Worm (Caenorhabditis elegans) whole organism, L4/young adult: ENCODE data around the gene ZK632.11.

ENCODE experiments used
- W03F9.2 ChIP-seq: fragments of 150-350 bp; optimal IDR thresholded peaks from 2 replicates; lab custom pipeline; 2014; ENCODE audit warnings: missing biosample characterization, missing genetic modification characterization
- dao-5 ChIP-seq: sonication (generic microtip); optimal IDR thresholded peaks from 2 replicates; lab custom pipeline; 2016; ENCODE audit warnings: missing genotype, missing genetic modification characterization, moderate library complexity, missing compliant biosample characterization
- him-1 ChIP-seq: sonication (generic microtip); optimal IDR thresholded peaks from 2 replicates; lab custom pipeline; 2016; ENCODE audit warnings: missing genotype, missing genetic modification reagents, missing genetic modification characterization, missing compliant biosample characterization

The ZK632.11 gene

ce11 chrIII:9802045-9802444, 25.7 kb upstream of the ZK632.11 start:
- TF ChIP-seq W03F9.2 (tag; lab: Kevin White, UChicago) (no peak), dao-5 (no peak), him-1 (no peak)

- TF ChIP-seq W03F9.2 (tag; lab: Kevin White, UChicago), result no peak
- no peak for TF ChIP-seq him-1
- no peak for TF ChIP-seq dao-5
Measured at ce11 chrIII:9804997-9805610, 22.6 kb upstream of the ZK632.11 start, which contains the start of gene riok-3. riok-3 (minus strand) TSS chrIII:9805011.

ce11 chrIII:9806968-9807559, 20.7 kb upstream of the ZK632.11 start, which contains the start of gene ZK632.4:
ZK632.4 (minus strand) TSS chrIII:9807454.
- no peak for TF ChIP-seq him-1
- TF ChIP-seq dao-5, result no peak
- no peak for TF ChIP-seq W03F9.2 (tag; lab: Kevin White, UChicago)

- TF ChIP-seq W03F9.2 (tag; lab: Kevin White, UChicago), result no peak
- no peak for TF ChIP-seq him-1
- no peak for TF ChIP-seq dao-5
Measured at ce11 chrIII:9807560-9808046, 20.1 kb upstream of the ZK632.11 start.

- TF ChIP-seq dao-5 (no peak), W03F9.2 (tag; lab: Kevin White, UChicago) (peak; percentile 56)
Measured at ce11 chrIII:9808179-9808578, 19.5 kb upstream of the ZK632.11 start, which contains the start of gene gtap-2. gtap-2 (plus strand) TSS chrIII:9808544.

DNA sequence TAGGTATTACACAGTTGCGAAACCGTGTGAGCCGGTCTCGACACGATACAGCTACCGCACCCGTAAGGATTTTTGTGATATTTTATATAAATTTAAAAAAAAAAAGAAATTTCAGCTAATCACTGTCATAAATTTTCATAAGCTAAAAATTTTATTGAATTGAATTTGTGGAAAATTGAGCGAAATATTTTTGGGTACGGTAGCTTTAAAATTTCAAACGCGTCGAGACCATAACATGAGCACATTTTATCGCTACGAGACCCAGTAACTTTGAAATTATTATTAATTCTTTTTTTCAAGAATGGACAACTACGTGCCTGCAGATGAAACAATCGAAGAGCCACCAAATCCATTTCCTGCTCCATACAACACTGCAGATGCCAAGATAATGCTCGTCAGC, 14.6 kb upstream of the ZK632.11 start, which contains the start of gene ZK632.14:
Gene ZK632.14 (plus strand): TSS at position 301 of the 400 bp plus-strand sequence.
- TF ChIP-seq him-1 (no peak), dao-5 (no peak), W03F9.2 (tag; lab: Kevin White, UChicago) (no peak)

- TF ChIP-seq W03F9.2 (tag; lab: Kevin White, UChicago) (no peak), him-1 (no peak), dao-5 (no peak)
Measured at ce11 chrIII:9817087-9817612, 10.6 kb upstream of the ZK632.11 start, which contains the start of gene cnx-1. cnx-1 (minus strand) TSS chrIII:9817137.

DNA sequence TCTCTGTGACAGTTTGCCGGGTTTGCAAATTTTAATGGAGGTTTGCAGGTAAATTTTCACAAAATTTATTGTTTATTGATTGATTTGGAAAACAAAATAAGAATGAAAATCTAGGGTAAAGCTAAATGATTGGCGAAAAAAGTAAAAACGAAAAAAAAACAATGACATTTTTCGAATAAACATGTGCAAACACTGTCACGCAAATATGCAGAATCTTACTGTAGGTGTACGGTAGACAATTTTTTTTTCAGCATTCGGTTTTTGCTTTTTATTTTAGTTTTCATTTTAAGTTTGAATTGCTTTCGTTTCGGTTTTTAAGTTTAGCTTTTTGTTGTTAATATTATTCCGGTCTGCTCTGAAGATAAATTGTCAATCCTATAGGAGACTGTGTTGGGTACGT, 9.8 kb upstream of the ZK632.11 start:
- peak; percentile 61 for TF ChIP-seq W03F9.2 (tag; lab: Kevin White, UChicago)
- no peak for TF ChIP-seq him-1

DNA sequence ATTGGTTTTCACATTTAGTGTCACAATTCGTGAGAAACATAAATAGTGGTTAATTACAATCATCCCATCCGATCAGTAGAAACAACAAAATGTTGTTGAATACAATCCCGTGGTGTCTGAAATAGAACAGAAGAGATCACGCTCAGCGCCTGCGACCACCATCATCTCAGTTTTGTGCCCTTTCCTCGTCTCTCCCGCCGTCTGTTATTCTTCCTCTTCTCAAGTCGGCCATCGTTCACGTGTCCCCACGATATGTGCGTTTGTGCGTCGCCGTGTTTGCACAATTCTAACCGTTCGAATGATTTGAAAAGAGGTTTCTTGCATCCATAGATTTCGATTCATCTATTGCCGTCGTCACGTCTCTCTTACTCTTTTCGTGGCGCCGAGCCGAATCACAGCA, 9.0 kb upstream of the ZK632.11 start, which contains the start of gene panl-3:
Gene panl-3 (plus strand): TSS at position 294 of the 400 bp plus-strand sequence.
- TF ChIP-seq dao-5 (no peak), W03F9.2 (tag; lab: Kevin White, UChicago) (no peak), him-1 (no peak)

ce11 chrIII:9822942-9823341, 4.8 kb upstream of the ZK632.11 start, which contains the start of gene arl-5:
arl-5 (plus strand) TSS chrIII:9823242.
- TF ChIP-seq dao-5 (no peak), W03F9.2 (tag; lab: Kevin White, UChicago) (no peak), him-1 (no peak)

DNA sequence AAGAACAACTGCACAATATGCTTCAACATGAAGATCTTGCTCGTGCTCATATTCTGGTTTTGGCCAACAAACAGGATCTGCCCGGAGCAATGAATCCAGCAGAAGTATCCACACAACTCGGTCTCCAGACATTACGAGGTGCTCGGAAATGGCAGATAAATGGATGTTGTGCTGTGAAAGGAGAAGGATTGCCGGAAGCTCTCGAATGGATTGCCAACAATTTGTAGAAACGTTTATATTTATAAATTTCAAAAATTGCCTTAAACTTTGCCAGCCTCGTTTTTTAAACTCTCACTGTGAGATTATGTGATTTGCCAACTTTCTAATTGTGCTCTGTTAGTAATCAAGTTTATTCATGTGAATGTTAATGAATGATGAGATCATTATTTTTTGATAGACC, 4.0 kb upstream of the ZK632.11 start:
- TF ChIP-seq W03F9.2 (tag; lab: Kevin White, UChicago) (no peak), him-1 (no peak), dao-5 (no peak)

ce11 chrIII:9824330-9824934, 3.3 kb upstream of the ZK632.11 start, which contains the start of gene lin-52:
lin-52 (minus strand) TSS chrIII:9824750.
- TF ChIP-seq W03F9.2 (tag; lab: Kevin White, UChicago), result no peak
- no peak for TF ChIP-seq dao-5
- TF ChIP-seq him-1, result no peak

DNA sequence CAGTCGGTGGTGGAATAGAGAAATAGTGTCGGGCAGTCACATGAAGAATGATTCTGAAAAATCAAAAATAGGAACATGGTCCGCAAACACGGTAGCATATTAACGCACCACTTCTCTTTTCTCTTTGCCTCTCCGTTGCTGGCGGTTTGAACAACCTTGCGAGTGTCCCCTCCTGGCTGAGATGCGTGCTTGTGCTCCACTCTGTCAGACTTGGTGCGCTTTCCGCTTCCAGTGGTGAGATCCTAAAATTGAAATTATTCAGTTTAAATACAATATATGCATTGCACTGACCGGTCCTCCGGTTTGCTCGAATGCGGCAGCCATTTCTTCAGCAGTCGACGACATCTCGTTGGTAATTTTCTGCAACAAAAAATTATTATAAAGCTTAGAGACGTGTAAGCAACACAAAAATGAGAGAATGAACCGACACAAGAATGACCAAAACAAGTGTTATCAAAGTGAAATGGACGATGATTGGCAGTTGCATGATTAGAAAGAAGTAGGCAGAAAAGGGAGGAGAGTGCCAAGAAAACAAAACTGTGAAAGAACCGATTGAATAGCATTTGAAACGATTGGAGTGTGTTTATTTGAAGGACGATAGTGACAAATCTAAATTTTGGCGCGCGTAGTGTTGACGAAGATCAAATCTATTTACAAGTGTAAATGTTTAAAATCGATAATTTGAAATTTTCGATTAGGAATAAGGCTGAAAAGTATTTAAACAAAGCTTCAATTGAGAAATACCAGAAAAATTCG, 2.5 kb upstream of the ZK632.11 start, which contains the start of gene ZK632.9:
Gene ZK632.9 (minus strand): TSS at position 360 of the 756 bp plus-strand sequence.
- TF ChIP-seq dao-5, result no peak
- no peak for TF ChIP-seq W03F9.2 (tag; lab: Kevin White, UChicago)
- no peak for TF ChIP-seq him-1

- TF ChIP-seq him-1 (no peak), W03F9.2 (tag; lab: Kevin White, UChicago) (no peak), dao-5 (no peak)
Measured at ce11 chrIII:9826005-9826404, 1.7 kb upstream of the ZK632.11 start.
